Fruit fly (Drosophila melanogaster) whole organism, embryonic: Measurements from ENCODE around the gene Orco.

Experiments
- Antp ChIP-seq: fragments of 200-800 bp; sonication (Bioruptor generic); optimal IDR thresholded peaks from 3 replicates; lab custom pipeline; 2016; ENCODE audit warnings: missing biosample characterization, missing genetic modification characterization
- B-H1 ChIP-seq: fragments of 200-800 bp; sonication (Bioruptor generic); IDR thresholded peaks from 3 replicates; pipeline ENCODE4 v1.3.6; 2022; ENCODE audit warnings: missing biosample characterization, missing genetic modification characterization
- CG10431 ChIP-seq: fragments of 200-800 bp; sonication (Bioruptor generic); optimal IDR thresholded peaks from 3 replicates; lab custom pipeline; 2018; ENCODE audit warnings: missing biosample characterization, mild to moderate bottlenecking, missing genetic modification characterization
- CG10654 ChIP-seq: fragments of 200-800 bp; sonication (Bioruptor generic); optimal IDR thresholded peaks from 2 replicates; lab custom pipeline; 2016; ENCODE audit warnings: missing biosample characterization, missing genetic modification characterization
- CG10979 ChIP-seq: fragments of 200-800 bp; sonication (Bioruptor generic); optimal IDR thresholded peaks from 2 replicates; lab custom pipeline; 2018; ENCODE audit warnings: missing biosample characterization, mild to moderate bottlenecking, missing genetic modification characterization, moderate library complexity
- CG12769 ChIP-seq: fragments of 200-800 bp; sonication (Bioruptor generic); optimal IDR thresholded peaks from 2 replicates; lab custom pipeline; 2019; ENCODE audit warnings: missing biosample characterization, mild to moderate bottlenecking, missing genetic modification characterization, moderate library complexity
- CG14050 ChIP-seq: fragments of 200-800 bp; sonication (Bioruptor generic); IDR thresholded peaks from 3 replicates; pipeline ENCODE4 v1.3.6; 2022; ENCODE audit warnings: missing biosample characterization, missing genetic modification characterization
- CG14667 ChIP-seq: fragments of 200-800 bp; sonication (Bioruptor generic); IDR thresholded peaks from 2 replicates; pipeline ENCODE4 v1.3.6; 2022; ENCODE audit warnings: missing biosample characterization, missing genetic modification characterization
- CG14965 ChIP-seq: fragments of 200-800 bp; sonication (Bioruptor generic); optimal IDR thresholded peaks from 2 replicates; lab custom pipeline; 2016; ENCODE audit warnings: missing biosample characterization, missing genetic modification characterization, borderline replicate concordance
- CG15479 ChIP-seq: fragments of 200-800 bp; sonication (Bioruptor generic); optimal IDR thresholded peaks from 3 replicates; lab custom pipeline; 2019; ENCODE audit warnings: missing biosample characterization, mild to moderate bottlenecking, missing genetic modification characterization, moderate library complexity
- CG1603 ChIP-seq: fragments of 200-800 bp; sonication (Bioruptor generic); optimal IDR thresholded peaks from 2 replicates; lab custom pipeline; 2019; ENCODE audit warnings: missing biosample characterization, mild to moderate bottlenecking, missing genetic modification characterization, moderate library complexity
- CG17385 ChIP-seq: fragments of 200-800 bp; sonication (Bioruptor generic); optimal IDR thresholded peaks from 3 replicates; lab custom pipeline; 2018; ENCODE audit warnings: missing biosample characterization, mild to moderate bottlenecking, missing genetic modification characterization
- CG17568 ChIP-seq: fragments of 200-800 bp; sonication (Bioruptor generic); optimal IDR thresholded peaks from 2 replicates; lab custom pipeline; 2018; ENCODE audit warnings: missing biosample characterization, mild to moderate bottlenecking, missing genetic modification characterization, moderate library complexity
- CG18599 ChIP-seq: fragments of 200-800 bp; sonication (Bioruptor generic); optimal IDR thresholded peaks from 3 replicates; lab custom pipeline; 2017; ENCODE audit warnings: missing biosample characterization, missing genetic modification characterization, mild to moderate bottlenecking, moderate library complexity, missing genetic modification reagents
- CG18619 ChIP-seq: fragments of 200-800 bp; sonication (Bioruptor generic); optimal IDR thresholded peaks from 3 replicates; lab custom pipeline; 2017; ENCODE audit warnings: missing biosample characterization, mild to moderate bottlenecking, missing genetic modification characterization
- CG2199 ChIP-seq: fragments of 200-800 bp; sonication (Bioruptor generic); IDR thresholded peaks from 3 replicates; pipeline ENCODE4 v1.3.6; 2022; ENCODE audit warnings: missing biosample characterization, missing genetic modification characterization
- CG30431 ChIP-seq: fragments of 200-800 bp; sonication (Bioruptor generic); optimal IDR thresholded peaks from 2 replicates; lab custom pipeline; 2017; ENCODE audit warnings: missing biosample characterization, missing genetic modification characterization
- CG31441 ChIP-seq: fragments of 200-800 bp; sonication (Bioruptor generic); IDR thresholded peaks from 2 replicates; pipeline ENCODE4 v1.3.6; 2022; ENCODE audit warnings: missing biosample characterization, missing genetic modification characterization
- CG8388 ChIP-seq: fragments of 200-800 bp; sonication (Bioruptor generic); optimal IDR thresholded peaks from 2 replicates; lab custom pipeline; 2019; ENCODE audit warnings: missing biosample characterization, mild to moderate bottlenecking, missing genetic modification characterization, moderate library complexity
- CG9797 ChIP-seq: fragments of 200-800 bp; sonication (Bioruptor generic); optimal IDR thresholded peaks from 3 replicates; lab custom pipeline; 2018; ENCODE audit warnings: missing biosample characterization, mild to moderate bottlenecking, missing genetic modification characterization
- CG9932 ChIP-seq: fragments of 200-800 bp; sonication (Bioruptor generic); IDR thresholded peaks from 2 replicates; pipeline ENCODE4 v1.3.6; 2022; ENCODE audit warnings: missing biosample characterization, missing genetic modification characterization
- Deaf1 ChIP-seq: fragments of 200-800 bp; optimal IDR thresholded peaks from 3 replicates; lab custom pipeline; 2019; ENCODE audit warnings: missing biosample characterization, mild to moderate bottlenecking, missing genetic modification characterization, moderate library complexity
- Doc3 ChIP-seq: fragments of 200-800 bp; sonication (Bioruptor generic); IDR thresholded peaks from 3 replicates; pipeline ENCODE4 v1.3.6; 2022; ENCODE audit warnings: missing biosample characterization, missing genetic modification characterization; ENCODE audit not compliant: partially characterized antibody
- E2f1 ChIP-seq: fragments of 200-800 bp; sonication (Bioruptor generic); IDR thresholded peaks from 2 replicates; pipeline ENCODE4 v1.3.6; 2022; ENCODE audit warnings: missing biosample characterization, missing genetic modification characterization
- Elba2 ChIP-seq: fragments of 200-800 bp; sonication (Bioruptor generic); optimal IDR thresholded peaks from 3 replicates; lab custom pipeline; 2016; ENCODE audit warnings: missing biosample characterization, missing genetic modification characterization
- Fer3 ChIP-seq: fragments of 200-800 bp; sonication (Bioruptor generic); optimal IDR thresholded peaks from 2 replicates; lab custom pipeline; 2018; ENCODE audit warnings: missing biosample characterization, mild to moderate bottlenecking, missing genetic modification characterization, moderate library complexity
- Oaz ChIP-seq: fragments of 200-800 bp; sonication (Bioruptor generic); IDR thresholded peaks from 2 replicates; pipeline ENCODE4 v1.3.6; 2022; ENCODE audit warnings: missing biosample characterization, missing genetic modification characterization
- Opbp ChIP-seq: fragments of 200-800 bp; sonication (Bioruptor generic); IDR thresholded peaks from 3 replicates; pipeline ENCODE4 v1.3.6; 2022; ENCODE audit warnings: missing biosample characterization, missing genetic modification characterization; ENCODE audit not compliant: partially characterized antibody
- Optix ChIP-seq: fragments of 200-800 bp; sonication (Bioruptor generic); IDR thresholded peaks from 3 replicates; pipeline ENCODE4 v1.3.6; 2022; ENCODE audit warnings: missing biosample characterization, missing genetic modification characterization
- Pdp1 ChIP-seq, 2 experiments: fragments of 200-800 bp; sonication (Bioruptor generic); optimal IDR thresholded peaks; 3 replicates each; lab custom pipeline; 2016; ENCODE audit warnings: missing biosample characterization in 2 of 2, missing genetic modification characterization in 2 of 2, mild to moderate bottlenecking in 1 of 2, moderate library complexity in 1 of 2
- Usf ChIP-seq: fragments of 200-800 bp; sonication (Bioruptor generic); optimal IDR thresholded peaks from 2 replicates; lab custom pipeline; 2017; ENCODE audit warnings: missing genotype, missing biosample characterization, missing genetic modification characterization
- amos ChIP-seq: fragments of 200-800 bp; sonication (Bioruptor generic); IDR thresholded peaks from 2 replicates; pipeline ENCODE4 v1.3.6; 2022; ENCODE audit warnings: missing biosample characterization, missing genetic modification characterization; ENCODE audit not compliant: partially characterized antibody
- bigmax ChIP-seq: fragments of 200-800 bp; sonication (Bioruptor generic); optimal IDR thresholded peaks from 2 replicates; lab custom pipeline; 2018; ENCODE audit warnings: missing biosample characterization, mild to moderate bottlenecking, missing genetic modification characterization
- br ChIP-seq: fragments of >200 bp; optimal IDR thresholded peaks from 2 replicates; lab custom pipeline; 2017
- cad ChIP-seq: fragments of >200 bp; optimal IDR thresholded peaks from 2 replicates; lab custom pipeline; 2017; ENCODE audit warnings: missing biosample characterization, missing genetic modification characterization
- crol ChIP-seq: fragments of 200-800 bp; sonication (Bioruptor generic); IDR thresholded peaks from 2 replicates; pipeline ENCODE4 v1.3.6; 2022; ENCODE audit warnings: missing biosample characterization, missing genetic modification characterization
- dati ChIP-seq: fragments of 200-800 bp; sonication (Bioruptor generic); IDR thresholded peaks from 2 replicates; pipeline ENCODE4 v1.3.6; 2022; ENCODE audit warnings: missing biosample characterization, missing genetic modification characterization
- gcm2 ChIP-seq: fragments of 200-800 bp; sonication (Bioruptor generic); optimal IDR thresholded peaks from 2 replicates; lab custom pipeline; 2016; ENCODE audit warnings: missing biosample characterization, missing genetic modification characterization
- gsb ChIP-seq: fragments of 200-800 bp; sonication (Bioruptor generic); IDR thresholded peaks from 2 replicates; pipeline ENCODE4 v1.3.6; 2022; ENCODE audit warnings: missing biosample characterization, missing genetic modification characterization
- her ChIP-seq: fragments of 200-800 bp; sonication (Bioruptor generic); optimal IDR thresholded peaks from 2 replicates; lab custom pipeline; 2016; ENCODE audit warnings: missing biosample characterization, missing genetic modification characterization
- mirr ChIP-seq: fragments of 200-800 bp; sonication (Bioruptor generic); optimal IDR thresholded peaks from 3 replicates; lab custom pipeline; 2018; ENCODE audit warnings: missing biosample characterization, mild to moderate bottlenecking, missing genetic modification characterization
- nerfin-2 ChIP-seq: fragments of 200-800 bp; sonication (Bioruptor generic); IDR thresholded peaks from 2 replicates; pipeline ENCODE4 v1.3.6; 2022; ENCODE audit warnings: missing biosample characterization, missing genetic modification characterization; ENCODE audit not compliant: partially characterized antibody
- nom ChIP-seq: fragments of 200-800 bp; sonication (Bioruptor generic); optimal IDR thresholded peaks from 2 replicates; lab custom pipeline; 2017; ENCODE audit warnings: missing biosample characterization, missing genetic modification characterization, mild to moderate bottlenecking, moderate library complexity, missing genetic modification reagents
- rib ChIP-seq: fragments of 200-800 bp; sonication (Bioruptor generic); IDR thresholded peaks from 2 replicates; pipeline ENCODE4 v1.3.6; 2022; ENCODE audit warnings: missing biosample characterization, missing genetic modification characterization
- slbo ChIP-seq: fragments of 200-800 bp; sonication (Bioruptor generic); IDR thresholded peaks from 2 replicates; pipeline ENCODE4 v1.3.6; 2022; ENCODE audit warnings: missing biosample characterization, missing genetic modification characterization
- sr ChIP-seq: fragments of 200-800 bp; sonication (Bioruptor generic); IDR thresholded peaks from 3 replicates; pipeline ENCODE4 v1.3.6; 2022; ENCODE audit warnings: missing biosample characterization, missing genetic modification characterization
- ssp ChIP-seq: fragments of 200-800 bp; sonication (Bioruptor generic); IDR thresholded peaks from 2 replicates; pipeline ENCODE4 v1.3.6; 2022; ENCODE audit warnings: missing biosample characterization, missing genetic modification characterization
- trh ChIP-seq: fragments of 200-800 bp; sonication (Bioruptor generic); optimal IDR thresholded peaks from 2 replicates; lab custom pipeline; 2016; ENCODE audit warnings: missing biosample characterization, missing genetic modification characterization
- tx ChIP-seq: fragments of 200-800 bp; sonication (Bioruptor generic); optimal IDR thresholded peaks from 2 replicates; lab custom pipeline; 2016; ENCODE audit warnings: missing biosample characterization, missing genetic modification characterization
- wdn ChIP-seq: fragments of 200-800 bp; sonication (Bioruptor generic); IDR thresholded peaks from 2 replicates; pipeline ENCODE4 v1.3.6; 2022; ENCODE audit warnings: missing biosample characterization, missing genetic modification characterization
- zen ChIP-seq: fragments of 200-800 bp; sonication (Bioruptor generic); optimal IDR thresholded peaks from 3 replicates; lab custom pipeline; 2018; ENCODE audit warnings: missing biosample characterization, mild to moderate bottlenecking, missing genetic modification characterization, moderate library complexity
- zf30C ChIP-seq: fragments of 200-800 bp; sonication (Bioruptor generic); optimal IDR thresholded peaks from 3 replicates; lab custom pipeline; 2018; ENCODE audit warnings: missing biosample characterization, mild to moderate bottlenecking, missing genetic modification characterization

Orco gene

DNA sequence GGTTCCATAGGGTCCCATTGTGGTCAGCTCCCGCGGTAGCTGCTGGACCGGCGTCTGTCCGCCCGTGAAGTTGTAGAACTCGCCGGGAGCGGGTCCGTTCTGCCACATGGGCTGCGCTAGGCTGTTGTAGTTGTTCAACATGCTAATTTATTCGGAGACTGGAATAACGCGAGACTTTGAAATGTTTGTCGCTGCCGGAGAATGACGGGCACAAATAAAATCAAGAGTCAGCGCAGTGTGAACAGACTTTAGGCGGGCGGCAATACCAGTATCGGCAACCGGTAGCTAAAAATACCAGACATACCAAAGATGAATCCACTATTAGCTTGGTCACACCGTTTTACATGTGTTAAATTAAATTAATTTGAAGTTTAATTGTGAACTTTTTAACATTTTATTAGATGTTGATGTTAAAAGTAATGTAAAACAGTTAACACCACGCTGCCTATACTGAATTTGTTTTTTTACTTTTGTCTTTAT is 54.2 kb downstream of the Orco start, which contains the start of gene Prosbeta7 (continued):
- no peak for TF ChIP-seq rib (GFP tag; lab: Robert Waterston, UW)
- no peak for TF ChIP-seq dati (GFP tag; lab: Robert Waterston, UW)
- no peak for TF ChIP-seq bigmax (GFP tag; lab: Kevin White, UChicago)
- TF ChIP-seq cad (GFP tag; lab: Kevin White, UChicago): no peak
- TF ChIP-seq zf30C (GFP tag; lab: Kevin White, UChicago): no peak
- TF ChIP-seq CG17568 (GFP tag; lab: Kevin White, UChicago): no peak
- no peak for TF ChIP-seq Fer3 (tag; lab: Kevin White, UChicago)
- no peak for TF ChIP-seq CG18599 (GFP tag; lab: Kevin White, UChicago)
- no peak for TF ChIP-seq Deaf1 (tag; lab: Kevin White, UChicago)
- TF ChIP-seq CG10979 (tag; lab: Kevin White, UChicago): no peak
- TF ChIP-seq B-H1 (GFP tag; lab: Robert Waterston, UW): no peak
- no peak for TF ChIP-seq CG2199 (GFP tag; lab: Robert Waterston, UW)
- TF ChIP-seq tx (GFP tag; lab: Kevin White, UChicago): no peak
- peak; percentile 57; the same call in 2 of the 3 replicates for TF ChIP-seq Doc3 (GFP tag; lab: Robert Waterston, UW)
- TF ChIP-seq amos: peak; percentile 71; the same call in 1 of the 2 replicates
- TF ChIP-seq CG14667 (GFP tag; lab: Robert Waterston, UW): no peak
- no peak for TF ChIP-seq CG14965
- TF ChIP-seq nerfin-2 (GFP tag; lab: Robert Waterston, UW): 0 out of 2 replicates have a peak, but pooled peaks have one; percentile 30
- no peak for TF ChIP-seq nom
- TF ChIP-seq Pdp1 (GFP tag; optimal IDR thresholded peaks at IDR 0.05; lab: Kevin White, UChicago): no peak
- no peak for TF ChIP-seq Usf (GFP tag; lab: Kevin White, UChicago)
- TF ChIP-seq CG15479 (GFP tag; lab: Kevin White, UChicago): no peak
- no peak for TF ChIP-seq gsb (GFP tag; lab: Robert Waterston, UW)
- TF ChIP-seq Opbp: peak; percentile 79; the same call in 2 of the 3 replicates
- TF ChIP-seq CG10654 (GFP tag; lab: Kevin White, UChicago): no peak
- no peak for TF ChIP-seq crol (GFP tag; lab: Robert Waterston, UW)
- TF ChIP-seq CG12769: no peak
- no peak for TF ChIP-seq CG17385 (GFP tag; lab: Kevin White, UChicago)
- no peak for TF ChIP-seq CG31441
- no peak for TF ChIP-seq CG10431 (GFP tag; lab: Kevin White, UChicago)
- TF ChIP-seq Antp: no peak
- no peak for TF ChIP-seq br (lab: Kevin White, UChicago)
- TF ChIP-seq CG1603 (tag; lab: Kevin White, UChicago): peak; percentile 68
- no peak for TF ChIP-seq mirr
- TF ChIP-seq sr (GFP tag; lab: Robert Waterston, UW): no peak
- no peak for TF ChIP-seq wdn (GFP tag; lab: Robert Waterston, UW)
- TF ChIP-seq Oaz (GFP tag; lab: Robert Waterston, UW): no peak
- no peak for TF ChIP-seq slbo (GFP tag; lab: Robert Waterston, UW)
- no peak for TF ChIP-seq CG14050
- no peak for TF ChIP-seq Optix (GFP tag; lab: Robert Waterston, UW)
- TF ChIP-seq ssp (GFP tag; lab: Robert Waterston, UW): no peak
- no peak for TF ChIP-seq CG30431
- no peak for TF ChIP-seq CG18619
- TF ChIP-seq CG9932 (GFP tag; lab: Robert Waterston, UW): no peak
- no peak for TF ChIP-seq her
- no peak for TF ChIP-seq CG8388 (GFP tag; lab: Kevin White, UChicago)
- TF ChIP-seq Elba2 (GFP tag; lab: Kevin White, UChicago): peak; percentile 57
- peak; percentile 90 for TF ChIP-seq CG9797 (GFP tag; lab: Kevin White, UChicago)
- no peak for TF ChIP-seq gcm2 (GFP tag; lab: Kevin White, UChicago)
- TF ChIP-seq zen (tag; lab: Kevin White, UChicago): no peak
- no peak for TF ChIP-seq trh (GFP tag; lab: Kevin White, UChicago)
- TF ChIP-seq E2f1 (GFP tag; lab: Robert Waterston, UW): no peak
